Fruit fly (Drosophila melanogaster): Measurements from ENCODE around the gene CG13992.

CG13992 gene

dm6 chr2L:5945651-5946547 is 21.7 kb downstream of the CG13992 start (continued):
- TF ChIP-seq CG8290 (GFP tag; optimal IDR thresholded peaks at IDR 0.05) (no peak), CG8290 (tag; optimal IDR thresholded peaks at IDR 0.05) (peak in 1 of 2 experiments; percentile 54), CG2678 (tag; optimal IDR thresholded peaks at IDR 0.05) (no peak), Mes4 (GFP tag; optimal IDR thresholded peaks at IDR 0.05) (no peak), gem (tag; optimal IDR thresholded peaks at IDR 0.05) (no peak), CG3995 (GFP tag; optimal IDR thresholded peaks at IDR 0.05) (no peak), so (GFP tag; IDR thresholded peaks at IDR 0.05) (no peak), disco-r (GFP tag; optimal IDR thresholded peaks at IDR 0.05) (no peak), CG6854 (GFP tag; optimal IDR thresholded peaks at IDR 0.05) (no peak), CG8478 (optimal IDR thresholded peaks at IDR 0.05) (peak; percentile 43), BtbVII (GFP tag; optimal IDR thresholded peaks at IDR 0.05) (no peak), Tbp (GFP tag; optimal IDR thresholded peaks at IDR 0.05) (no peak), Deaf1 (tag; optimal IDR thresholded peaks at IDR 0.05) (no peak), Pdp1 (GFP tag; optimal IDR thresholded peaks at IDR 0.05) (peak in 1 of 2 experiments; percentile 8), CG18011 (GFP tag; optimal IDR thresholded peaks at IDR 0.05) (no peak), Lpt (GFP tag; optimal IDR thresholded peaks at IDR 0.05) (no peak), Atf6 (GFP tag; IDR thresholded peaks at IDR 0.05) (no peak), ken (GFP tag; IDR thresholded peaks at IDR 0.05) (0 out of 3 replicates have a peak, but pooled peaks have one; percentile 4), ems (GFP tag; optimal IDR thresholded peaks at IDR 0.05) (no peak), MESR4 (GFP tag; optimal IDR thresholded peaks at IDR 0.05) (no peak), mirr (GFP tag; optimal IDR thresholded peaks at IDR 0.05) (peak; percentile 44), CG5180 (GFP tag; optimal IDR thresholded peaks at IDR 0.05) (no peak), Sox100B (GFP tag; optimal IDR thresholded peaks at IDR 0.05) (no peak), CG12104 (GFP tag; optimal IDR thresholded peaks at IDR 0.05) (no peak), Dbx (GFP tag; IDR thresholded peaks at IDR 0.05) (peak; percentile 62; the same call in 2 of the 3 replicates)

DNA sequence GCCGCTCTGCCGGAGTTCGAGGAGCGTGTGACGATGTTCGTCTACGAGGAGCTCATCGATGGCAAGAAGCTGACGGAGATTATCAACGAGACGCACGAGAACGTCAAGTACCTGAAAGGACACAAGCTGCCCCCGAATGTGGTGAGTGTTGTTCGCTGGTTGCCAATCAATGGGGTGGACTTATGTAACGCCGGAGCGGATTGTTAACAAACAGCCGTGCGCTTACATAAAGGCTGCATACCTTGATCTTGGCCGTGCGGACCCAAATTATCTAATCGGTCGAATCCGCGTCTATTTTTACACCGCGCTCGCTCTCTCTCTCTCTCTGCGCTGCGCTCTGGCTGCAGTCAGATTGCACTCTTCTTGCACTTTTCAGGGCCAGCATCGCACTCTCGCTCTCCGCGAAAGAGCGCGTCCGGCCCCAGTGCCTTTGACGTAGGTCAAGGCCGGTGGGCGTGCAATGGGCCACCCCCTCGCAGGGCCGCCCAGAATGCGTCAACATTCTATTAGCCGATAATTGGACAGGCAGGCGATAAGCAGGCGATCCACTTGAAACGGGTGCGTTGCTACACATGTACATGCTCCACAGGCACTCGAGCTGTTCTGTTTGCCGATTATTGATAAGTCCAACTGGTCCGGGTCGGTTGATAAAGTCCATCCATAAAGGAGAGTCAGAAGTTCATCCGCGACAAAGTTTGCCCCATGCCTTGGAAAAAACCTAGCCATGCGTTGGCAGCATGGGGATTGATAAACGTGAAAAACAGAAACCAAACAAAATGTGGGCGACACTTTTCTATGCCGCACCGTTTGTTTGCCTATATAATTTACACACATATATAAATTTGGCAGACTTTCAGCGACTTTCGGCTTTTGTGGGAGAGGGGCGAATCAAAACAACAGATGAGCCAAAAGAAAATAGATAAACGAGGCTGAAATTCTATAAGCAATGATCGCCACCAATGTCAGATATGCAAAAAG is 23.0 kb downstream of the CG13992 start:
- peak; percentile 35; the same call in 1 of the 2 replicates for TF ChIP-seq rib (GFP tag; IDR thresholded peaks at IDR 0.05)
- TF ChIP-seq CG12104 (GFP tag; optimal IDR thresholded peaks at IDR 0.05), result no peak
- TF ChIP-seq CG3281 (GFP tag; optimal IDR thresholded peaks at IDR 0.05), result no peak
- peak; percentile 86 for TF ChIP-seq sd (tag; optimal IDR thresholded peaks at IDR 0.05)
- TF ChIP-seq CG2129 (GFP tag; IDR thresholded peaks at IDR 0.05; ENCODE audit: partially characterized antibody), result no peak
- 0 out of 2 replicates have a peak, but pooled peaks have one; percentile 15 for TF ChIP-seq Ptx1 (GFP tag; IDR thresholded peaks at IDR 0.05)
- TF ChIP-seq wor (GFP tag; IDR thresholded peaks at IDR 0.05), result no peak
- no peak for TF ChIP-seq CG16863 (GFP tag; optimal IDR thresholded peaks at IDR 0.05)
- TF ChIP-seq sr (GFP tag; IDR thresholded peaks at IDR 0.05), result 0 out of 3 replicates have a peak, but pooled peaks have one; percentile 10
- TF ChIP-seq ftz-f1 (GFP tag; optimal IDR thresholded peaks at IDR 0.05), result peak; percentile 96
- peak; percentile 27; the same call in 1 of the 2 replicates for TF ChIP-seq MBD-R2 (GFP tag; IDR thresholded peaks at IDR 0.05)
- TF ChIP-seq Optix (GFP tag; IDR thresholded peaks at IDR 0.05), result no peak
- TF ChIP-seq lmd (GFP tag; IDR thresholded peaks at IDR 0.05), result 0 out of 2 replicates have a peak, but pooled peaks have one; percentile 6
- TF ChIP-seq sob (GFP tag; IDR thresholded peaks at IDR 0.05), result peak; percentile 21; the same call in 1 of the 2 replicates
- TF ChIP-seq Med (GFP tag), result peak; percentile 82
- peak; percentile 48 for TF ChIP-seq B-H2 (GFP tag; optimal IDR thresholded peaks at IDR 0.05)
- TF ChIP-seq Opbp (GFP tag; IDR thresholded peaks at IDR 0.05; ENCODE audit: partially characterized antibody), result peak; percentile 31; the same call in 1 of the 3 replicates
- TF ChIP-seq Hr78 (GFP tag; optimal IDR thresholded peaks at IDR 0.05), result peak in 1 of 2 experiments; percentile 99
- no peak for TF ChIP-seq YL-1 (GFP tag; optimal IDR thresholded peaks at IDR 0.05)
- peak; percentile 45 for TF ChIP-seq H2.0 (GFP tag; IDR thresholded peaks at IDR 0.05)
- no peak for TF ChIP-seq br (optimal IDR thresholded peaks at IDR 0.05)
- no peak for TF ChIP-seq sens (GFP tag)
- no peak for TF ChIP-seq hkb (optimal IDR thresholded peaks at IDR 0.05)
- TF ChIP-seq hkb (GFP tag; IDR thresholded peaks at IDR 0.05), result peak; percentile 63; the same call in 1 of the 2 replicates
